Fruit fly (Drosophila melanogaster) S2 (cell line): ENCODE results near the gene Nna1.

Experiments used
- CG8478 ChIP-seq: fragments of >200 bp; optimal IDR thresholded peaks from 2 replicates; lab custom pipeline; 2018
- CTCF ChIP-seq, 2 experiments: fragments of >200 bp; optimal IDR thresholded peaks; 2 replicates each; lab custom pipeline; 2018

DNA sequence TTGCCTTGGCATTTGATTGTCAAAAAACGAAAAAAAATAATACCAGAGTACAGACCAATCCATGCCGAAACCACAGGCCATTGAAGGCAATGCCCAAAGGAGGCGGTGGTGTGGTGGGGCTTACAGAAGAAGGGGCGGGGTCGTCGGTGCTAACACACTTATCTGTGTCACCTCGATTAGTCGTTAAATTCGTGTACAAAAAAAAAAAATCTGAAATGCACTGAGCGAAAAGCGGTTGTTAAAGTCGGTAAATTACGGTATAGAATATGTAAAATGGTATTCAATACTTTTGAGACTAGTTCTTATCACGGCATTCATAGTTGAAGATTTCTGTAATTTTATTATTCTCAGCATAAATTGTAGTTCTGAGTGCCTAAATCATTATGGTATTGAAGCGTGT lies 48.1 kb upstream of the Nna1 start:
- TF ChIP-seq CG8478 (lab: Kevin White, UChicago) (no peak), CTCF (optimal IDR thresholded peaks at IDR 0.05; lab: Kevin White, UChicago) (no peak)
